Fruit fly (Drosophila melanogaster): ENCODE measurements around the gene Kdsr.
A peak's percentile ranks its signal among the peaks of the same experiment; 100 is the strongest.

Gene Kdsr

dm6 chr3R:25232271-25232989 lies 29.9 kb downstream of the Kdsr start, which contains the start of gene Cad96Cb (continued):
- TF ChIP-seq CG6854 (GFP tag; optimal IDR thresholded peaks at IDR 0.05) (peak; percentile 87), CG3032 (tag; optimal IDR thresholded peaks at IDR 0.05) (peak; percentile 90), pdm3 (GFP tag; optimal IDR thresholded peaks at IDR 0.05) (peak; percentile 92), eg (GFP tag; IDR thresholded peaks at IDR 0.05) (peak; percentile 80; the same call in 2 of the 3 replicates), CG6276 (GFP tag; optimal IDR thresholded peaks at IDR 0.05) (peak; percentile 97), acj6 (GFP tag; optimal IDR thresholded peaks at IDR 0.05) (peak; percentile 91), lz (GFP tag; optimal IDR thresholded peaks at IDR 0.05) (peak; percentile 92), Ets96B (tag; optimal IDR thresholded peaks at IDR 0.05) (peak; percentile 83), CG11762 (GFP tag; optimal IDR thresholded peaks at IDR 0.05; ENCODE audit: insufficient read depth) (peak; percentile 93), CG10669 (GFP tag; optimal IDR thresholded peaks at IDR 0.05) (peak; percentile 89), esn (GFP tag; optimal IDR thresholded peaks at IDR 0.05) (peak; percentile 95), CG32006 (GFP tag; optimal IDR thresholded peaks at IDR 0.05) (peak; percentile 98), CG3919 (GFP tag; optimal IDR thresholded peaks at IDR 0.05) (peak; percentile 95)

DNA sequence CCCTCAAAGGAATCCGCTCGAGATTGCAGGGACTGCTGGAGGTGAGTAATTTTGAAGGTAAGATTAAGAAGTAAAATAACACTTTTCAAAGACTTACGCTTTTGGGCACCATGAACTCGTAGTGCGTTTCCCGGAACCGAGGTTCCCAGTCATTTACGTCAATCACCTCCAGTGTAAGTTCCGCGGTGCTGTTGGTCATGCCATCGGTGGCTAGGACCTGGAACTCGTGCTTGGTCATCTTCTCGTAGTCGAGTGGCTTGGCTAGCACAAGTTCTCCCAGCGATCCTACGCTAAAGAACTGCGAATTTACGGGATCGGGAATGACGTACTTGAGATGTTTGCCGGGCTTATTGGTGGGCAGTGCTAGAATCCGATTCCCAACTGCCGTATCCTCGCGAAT lies 36.8 kb downstream of the Kdsr start:
- TF ChIP-seq fd85E (GFP tag; optimal IDR thresholded peaks at IDR 0.05) (no peak), Hr4 (GFP tag; optimal IDR thresholded peaks at IDR 0.05) (no peak), CG15336 (GFP tag; IDR thresholded peaks at IDR 0.05) (no peak), pdm3 (GFP tag; optimal IDR thresholded peaks at IDR 0.05) (no peak), Blimp-1 (GFP tag; optimal IDR thresholded peaks at IDR 0.05) (no peak), CG3919 (GFP tag; optimal IDR thresholded peaks at IDR 0.05) (no peak), CG6854 (GFP tag; optimal IDR thresholded peaks at IDR 0.05) (no peak), CG31627 (GFP tag; optimal IDR thresholded peaks at IDR 0.05) (no peak), OdsH (GFP tag; optimal IDR thresholded peaks at IDR 0.05) (no peak), CG9139 (GFP tag; optimal IDR thresholded peaks at IDR 0.05) (no peak), CG6792 (GFP tag; optimal IDR thresholded peaks at IDR 0.05) (no peak), salr (GFP tag; optimal IDR thresholded peaks at IDR 0.05) (no peak), dac (GFP tag; optimal IDR thresholded peaks at IDR 0.05) (no peak), spab (GFP tag; optimal IDR thresholded peaks at IDR 0.05) (no peak), CG7368 (GFP tag; optimal IDR thresholded peaks at IDR 0.05) (no peak), Hr38 (GFP tag; optimal IDR thresholded peaks at IDR 0.05) (no peak), Smox (GFP tag; optimal IDR thresholded peaks at IDR 0.05) (no peak), esn (GFP tag; optimal IDR thresholded peaks at IDR 0.05) (no peak), CG11762 (GFP tag; optimal IDR thresholded peaks at IDR 0.05; ENCODE audit: insufficient read depth) (no peak), Lpt (GFP tag; optimal IDR thresholded peaks at IDR 0.05) (no peak)

- TF ChIP-seq CG6276 (GFP tag; optimal IDR thresholded peaks at IDR 0.05) (no peak), dsx (GFP tag; optimal IDR thresholded peaks at IDR 0.05; ENCODE audit: poor library complexity, severe bottlenecking) (no peak), CG10631 (GFP tag; optimal IDR thresholded peaks at IDR 0.05) (no peak), fkh (GFP tag; optimal IDR thresholded peaks at IDR 0.05) (no peak), CG34406 (GFP tag; optimal IDR thresholded peaks at IDR 0.05) (no peak), topi (GFP tag; optimal IDR thresholded peaks at IDR 0.05) (no peak), CG11902 (GFP tag; optimal IDR thresholded peaks at IDR 0.05) (no peak), Smox (GFP tag; optimal IDR thresholded peaks at IDR 0.05) (no peak), CG6163 (GFP tag; IDR thresholded peaks at IDR 0.05) (no peak), Eip78C (GFP tag) (no peak), Hr38 (GFP tag; optimal IDR thresholded peaks at IDR 0.05) (no peak), CG10669 (GFP tag; optimal IDR thresholded peaks at IDR 0.05) (no peak), svp (GFP tag) (no peak), ss (GFP tag; optimal IDR thresholded peaks at IDR 0.05) (no peak), CG3919 (GFP tag; optimal IDR thresholded peaks at IDR 0.05) (no peak), CG16779 (tag; optimal IDR thresholded peaks at IDR 0.05) (no peak)
Observed at dm6 chr3R:25221203-25221807, 41.0 kb downstream of the Kdsr start, which contains the start of gene Alg9. Alg9 (plus strand) TSS chr3R:25221589.

All from whole organism, prepupa.